Worm (Caenorhabditis elegans) whole organism, L4/young adult: ENCODE measurements around the gene R04E5.8.

ENCODE experiments used
- W03F9.2 ChIP-seq: fragments of 150-350 bp; optimal IDR thresholded peaks from 2 replicates; lab custom pipeline; 2014; ENCODE audit warnings: missing biosample characterization, missing genetic modification characterization
- dao-5 ChIP-seq: sonication (generic microtip); optimal IDR thresholded peaks from 2 replicates; lab custom pipeline; 2016; ENCODE audit warnings: missing genotype, missing genetic modification characterization, moderate library complexity, missing compliant biosample characterization
- him-1 ChIP-seq: sonication (generic microtip); optimal IDR thresholded peaks from 2 replicates; lab custom pipeline; 2016; ENCODE audit warnings: missing genotype, missing genetic modification reagents, missing genetic modification characterization, missing compliant biosample characterization

Gene R04E5.8

ce11 chrX:8784234-8784633, 21.7 kb downstream of the R04E5.8 start, which contains the start of gene ZK721.3:
ZK721.3 (plus strand) TSS chrX:8784534.
- TF ChIP-seq dao-5 (tag; lab: Kevin White, UChicago) = no peak
- TF ChIP-seq W03F9.2 = no peak
- TF ChIP-seq him-1 (tag; lab: Kevin White, UChicago) = no peak

DNA sequence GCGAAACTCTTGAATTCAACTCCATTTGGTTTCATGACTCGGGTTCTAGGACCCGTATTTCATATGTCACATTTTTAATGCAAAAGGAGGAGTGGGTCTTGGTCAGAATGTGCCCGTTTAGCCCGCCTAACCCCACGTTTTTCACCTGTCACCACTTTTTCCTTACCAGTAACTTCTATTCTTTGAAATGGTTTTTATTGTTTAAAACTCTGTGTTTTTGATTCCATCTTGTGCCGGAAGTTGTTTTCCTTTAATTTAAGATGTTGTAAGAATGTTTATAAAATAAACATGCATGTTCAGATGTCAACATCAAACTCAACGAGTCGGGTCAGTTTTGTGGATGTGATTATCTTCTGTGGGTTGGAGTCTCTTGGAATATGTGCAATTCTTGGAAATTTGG, 27.4 kb downstream of the R04E5.8 start, which contains the start of gene ZK721.4:
Gene ZK721.4 (plus strand): TSS at position 301 of the 400 bp plus-strand sequence.
- no peak for TF ChIP-seq W03F9.2
- TF ChIP-seq dao-5 (tag; lab: Kevin White, UChicago) = no peak
- no peak for TF ChIP-seq him-1 (tag; lab: Kevin White, UChicago)

- TF ChIP-seq W03F9.2 = no peak
- TF ChIP-seq him-1 (tag; lab: Kevin White, UChicago) = no peak
- no peak for TF ChIP-seq dao-5 (tag; lab: Kevin White, UChicago)
Measured at ce11 chrX:8770316-8770715, 35.6 kb downstream of the R04E5.8 start.

DNA sequence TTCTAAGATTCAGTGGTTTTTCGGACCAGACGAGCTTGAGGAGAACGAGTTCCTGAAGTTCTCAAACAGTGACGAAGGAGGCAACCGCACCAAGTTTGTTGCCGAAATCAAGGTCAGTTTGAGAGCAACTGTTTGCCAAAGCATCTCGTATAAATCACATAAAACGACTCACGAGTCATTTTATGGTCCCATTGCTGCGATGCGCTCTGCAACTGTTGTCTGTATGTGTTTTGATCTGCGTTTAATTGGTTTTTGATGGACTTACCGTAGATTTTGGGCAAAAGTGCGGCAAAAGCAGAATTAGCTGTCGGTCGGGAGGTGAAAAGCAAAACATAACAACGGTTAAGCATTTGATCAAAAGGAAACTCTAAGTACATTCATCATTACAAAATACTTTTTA, 41.9 kb downstream of the R04E5.8 start:
- TF ChIP-seq dao-5 (tag; lab: Kevin White, UChicago) = no peak
- TF ChIP-seq him-1 (tag; lab: Kevin White, UChicago) = no peak
- no peak for TF ChIP-seq W03F9.2

DNA sequence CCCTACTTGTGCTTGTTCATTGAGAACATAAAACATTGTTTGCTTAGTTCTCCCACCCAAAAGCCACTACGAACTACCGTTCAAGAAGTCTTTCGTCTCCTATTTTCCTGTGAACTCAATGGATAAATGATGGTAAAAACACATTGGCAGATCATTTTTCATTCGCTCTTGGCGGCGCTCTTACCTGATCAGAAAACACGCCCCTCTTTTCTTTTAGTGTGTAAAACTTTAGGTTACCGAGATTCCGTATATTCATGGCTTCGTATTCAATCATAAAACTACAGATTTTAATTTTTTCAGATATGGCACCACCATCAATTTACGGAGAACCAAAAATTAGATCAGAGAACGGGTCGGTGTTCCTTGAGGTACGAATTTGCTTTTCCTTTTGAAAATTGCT, 42.3 kb downstream of the R04E5.8 start, which contains the start of gene zig-12:
Gene zig-12 (plus strand): TSS at position 301 of the 400 bp plus-strand sequence.
- TF ChIP-seq dao-5 (tag; lab: Kevin White, UChicago) (no peak), him-1 (tag; lab: Kevin White, UChicago) (no peak), W03F9.2 (no peak)

- no peak for TF ChIP-seq W03F9.2
- no peak for TF ChIP-seq him-1 (tag; lab: Kevin White, UChicago)
- no peak for TF ChIP-seq dao-5 (tag; lab: Kevin White, UChicago)
Measured at ce11 chrX:8762927-8763326, 43.0 kb downstream of the R04E5.8 start.

DNA sequence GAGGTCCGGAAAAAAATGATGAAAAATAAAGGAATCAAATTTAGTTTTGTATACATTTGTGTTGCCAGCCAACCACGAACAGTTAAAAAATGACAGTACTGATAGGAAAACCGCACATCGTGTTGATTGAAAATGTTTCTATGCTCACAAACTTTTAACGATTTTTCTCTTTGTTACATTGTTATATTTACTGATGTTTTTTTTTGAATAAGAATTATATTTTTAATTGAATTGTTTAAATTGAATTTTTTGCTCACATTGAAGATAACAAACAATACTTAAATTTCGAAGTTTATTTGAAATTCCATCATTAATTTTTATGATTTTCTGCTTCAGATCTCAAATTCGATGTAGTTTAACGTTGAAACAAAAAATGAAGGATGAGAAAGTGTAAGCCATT, 44.4 kb downstream of the R04E5.8 start, which contains the start of gene M02D8.5:
Gene M02D8.5 (minus strand): TSS at position 101 of the 400 bp plus-strand sequence.
- TF ChIP-seq W03F9.2 (no peak), him-1 (tag; lab: Kevin White, UChicago) (no peak), dao-5 (tag; lab: Kevin White, UChicago) (no peak)

- TF ChIP-seq W03F9.2 = no peak
- no peak for TF ChIP-seq him-1 (tag; lab: Kevin White, UChicago)
- no peak for TF ChIP-seq dao-5 (tag; lab: Kevin White, UChicago)
Measured at ce11 chrX:8761060-8761459, 44.9 kb downstream of the R04E5.8 start.

ce11 chrX:8755987-8756386, 49.9 kb downstream of the R04E5.8 start:
- TF ChIP-seq W03F9.2 = no peak
- TF ChIP-seq dao-5 (tag; lab: Kevin White, UChicago) = no peak
- TF ChIP-seq him-1 (tag; lab: Kevin White, UChicago) = no peak

ce11 chrX:8754285-8754795, 51.6 kb downstream of the R04E5.8 start:
- TF ChIP-seq him-1 (tag; lab: Kevin White, UChicago) (no peak), dao-5 (tag; lab: Kevin White, UChicago) (no peak), W03F9.2 (no peak)

DNA sequence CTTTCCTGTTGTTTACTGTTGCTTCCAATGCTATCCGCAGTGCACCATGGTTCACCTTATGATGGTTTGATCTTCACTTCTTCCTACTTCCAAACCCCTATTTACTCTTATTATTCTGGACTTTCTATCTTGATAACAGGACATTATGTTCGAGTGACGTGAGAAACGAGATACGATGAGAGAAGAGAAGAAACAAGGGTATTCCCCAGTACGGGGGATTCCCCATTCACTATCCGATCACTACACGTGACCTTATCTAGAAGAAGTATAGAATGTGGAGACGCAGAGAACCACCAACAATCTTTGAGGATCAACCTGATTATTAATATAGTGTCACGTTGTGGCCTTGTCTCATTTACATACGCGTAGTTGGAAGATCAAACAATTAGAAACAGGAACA, 53.4 kb downstream of the R04E5.8 start:
- TF ChIP-seq W03F9.2 (no peak), him-1 (tag; lab: Kevin White, UChicago) (no peak), dao-5 (tag; lab: Kevin White, UChicago) (no peak)
